Fruit fly (Drosophila melanogaster) whole organism, larva: ENCODE results near the gene brun.

Experiments
- noc ChIP-seq: fragments of 200-800 bp; sonication (Bioruptor generic); optimal IDR thresholded peaks from 3 replicates; lab custom pipeline; 2019; ENCODE audit warnings: missing biosample characterization, mild to moderate bottlenecking, missing genetic modification characterization, moderate library complexity

brun gene

DNA sequence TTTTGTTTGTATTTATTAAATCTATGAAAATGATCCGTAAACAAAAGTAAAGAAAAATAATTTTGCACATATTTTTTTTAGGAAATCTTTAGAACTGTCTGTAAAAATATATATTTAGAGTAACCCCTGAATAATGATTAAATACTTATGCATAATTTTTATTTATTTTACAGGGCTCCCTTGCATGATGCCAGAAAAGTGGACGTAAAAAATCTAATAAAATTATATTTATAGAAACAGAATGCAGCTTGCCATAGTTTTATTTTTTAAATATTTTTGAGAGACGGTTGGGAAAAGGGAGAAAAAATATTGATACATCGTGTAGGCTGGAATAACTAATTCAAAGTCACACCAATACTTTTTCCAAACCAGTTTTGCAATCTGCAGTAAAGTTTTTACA, 7.4 kb downstream of the brun start, which contains the start of gene CG18810:
Gene CG18810 (plus strand): TSS at position 301 of the 400 bp plus-strand sequence.
- TF ChIP-seq noc, result no peak

DNA sequence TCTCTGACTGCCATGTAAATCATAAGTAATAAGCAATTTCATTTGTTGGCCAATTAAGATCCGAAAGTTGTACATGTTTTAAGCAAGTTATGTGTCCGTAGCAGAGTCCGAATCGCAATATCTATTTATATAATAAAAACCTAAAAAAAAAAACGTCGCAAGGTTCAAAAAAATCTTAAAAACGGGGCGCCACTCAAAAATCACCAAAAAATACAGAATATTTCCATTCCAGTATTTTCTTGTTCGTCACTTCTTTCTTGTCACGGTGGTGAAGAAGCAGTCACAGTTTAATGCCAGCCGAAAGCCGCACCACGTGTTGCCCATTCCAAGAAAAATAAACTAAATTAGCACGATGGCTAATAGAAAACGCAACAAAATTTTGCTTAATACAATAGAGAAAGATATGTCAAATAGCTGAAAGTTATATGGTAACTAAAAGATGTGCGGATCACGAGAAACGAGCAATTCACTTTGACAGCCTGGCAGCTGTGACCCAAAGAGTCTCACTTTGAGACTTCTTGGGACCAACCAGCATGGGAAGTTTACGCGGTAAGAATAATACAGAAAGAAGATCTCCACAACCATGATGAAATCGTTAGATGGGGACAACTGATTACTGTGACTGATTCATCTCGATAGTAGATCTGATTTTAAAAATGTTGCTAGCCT, 8.6 kb downstream of the brun start:
- no peak for TF ChIP-seq noc

DNA sequence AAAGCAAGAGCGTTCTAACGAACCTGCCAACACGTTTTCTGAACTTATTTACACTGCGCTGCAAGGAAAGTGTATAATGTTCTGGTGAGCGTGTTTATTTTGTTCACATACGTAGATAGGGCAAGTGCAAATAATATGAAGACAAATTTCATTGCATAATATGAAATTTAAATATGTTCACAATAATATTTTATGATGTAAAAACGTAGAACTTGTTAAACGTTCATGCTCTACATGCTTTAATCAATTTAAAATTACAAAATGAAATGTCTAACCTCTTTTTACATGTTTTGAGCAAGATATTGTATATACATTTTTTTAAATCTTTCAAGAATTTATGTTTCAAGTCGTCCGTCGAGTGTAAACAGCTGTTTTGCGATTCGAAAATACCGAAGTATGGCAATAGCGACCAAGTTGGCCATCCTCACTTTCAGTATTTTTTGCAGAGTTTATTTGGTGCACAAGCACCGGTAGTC, 10.5 kb downstream of the brun start, which contains the start of the genes phr6-4 and CG2608:
Gene phr6-4 (minus strand): TSS at position 398 of the 476 bp plus-strand sequence.
Gene CG2608 (plus strand): TSS at position 429 of the 476 bp plus-strand sequence.
- TF ChIP-seq noc, result peak; percentile 94

DNA sequence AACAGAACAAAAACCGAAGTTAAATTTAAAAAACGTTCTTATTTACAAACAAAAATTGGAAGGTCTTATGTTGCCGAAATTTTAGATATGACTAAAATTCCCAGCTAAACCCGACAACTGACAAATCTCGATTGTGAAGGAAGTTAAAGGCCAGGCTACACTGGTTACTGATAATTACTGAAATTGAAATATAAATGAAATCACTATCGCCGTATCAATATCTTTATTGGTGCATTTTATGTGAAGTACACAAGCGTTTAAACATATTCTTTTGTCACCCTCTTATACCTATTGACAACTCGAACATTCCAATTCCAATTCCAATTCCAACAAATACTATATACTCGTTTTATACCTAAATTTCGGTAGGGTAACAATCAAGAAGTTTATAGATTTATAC, 12.8 kb downstream of the brun start, which contains the start of gene CG17470:
Gene CG17470 (minus strand): TSS at position 101 of the 400 bp plus-strand sequence.
- no peak for TF ChIP-seq noc

DNA sequence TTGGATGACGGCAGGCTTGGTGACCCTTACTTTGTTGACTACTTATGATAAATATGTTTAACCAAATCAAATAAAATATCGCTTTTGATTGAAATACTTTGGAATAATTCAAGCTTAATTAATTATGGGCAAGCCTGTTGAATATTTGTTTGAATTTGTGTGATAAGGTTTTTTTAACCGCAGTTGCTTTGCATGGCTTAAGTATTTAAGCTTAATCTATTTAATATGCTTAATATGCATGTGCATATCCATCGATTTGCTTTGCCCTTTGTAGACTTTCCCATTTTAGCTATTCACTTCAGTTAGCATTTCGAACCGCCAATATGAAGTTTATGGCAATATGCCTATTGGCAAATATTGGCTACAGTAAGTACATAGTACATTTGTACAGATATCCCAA, 15.4 kb downstream of the brun start, which contains the start of gene Sfp38D:
Gene Sfp38D (plus strand): TSS at position 301 of the 400 bp plus-strand sequence.
- TF ChIP-seq noc, result no peak

DNA sequence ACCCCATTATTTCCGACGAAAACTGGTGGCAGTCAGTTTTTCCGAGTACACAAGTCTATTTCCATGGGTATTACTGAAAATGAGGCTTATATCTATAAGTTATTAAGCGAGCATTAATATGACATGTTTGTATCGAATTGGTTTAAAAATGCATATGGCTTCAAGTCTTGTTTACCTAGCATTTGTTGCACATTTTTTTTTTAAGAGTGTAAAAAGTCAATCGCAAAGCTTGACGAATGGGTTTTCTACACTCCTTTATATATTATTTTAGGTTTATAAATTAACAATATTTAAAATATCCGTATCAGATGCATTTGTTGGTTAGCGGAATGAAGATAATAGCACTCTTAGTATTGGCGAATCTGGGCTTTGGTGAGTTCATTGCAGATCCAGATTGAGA, 16.2 kb downstream of the brun start, which contains the start of gene CG31680:
Gene CG31680 (plus strand): TSS at position 301 of the 400 bp plus-strand sequence.
- no peak for TF ChIP-seq noc

DNA sequence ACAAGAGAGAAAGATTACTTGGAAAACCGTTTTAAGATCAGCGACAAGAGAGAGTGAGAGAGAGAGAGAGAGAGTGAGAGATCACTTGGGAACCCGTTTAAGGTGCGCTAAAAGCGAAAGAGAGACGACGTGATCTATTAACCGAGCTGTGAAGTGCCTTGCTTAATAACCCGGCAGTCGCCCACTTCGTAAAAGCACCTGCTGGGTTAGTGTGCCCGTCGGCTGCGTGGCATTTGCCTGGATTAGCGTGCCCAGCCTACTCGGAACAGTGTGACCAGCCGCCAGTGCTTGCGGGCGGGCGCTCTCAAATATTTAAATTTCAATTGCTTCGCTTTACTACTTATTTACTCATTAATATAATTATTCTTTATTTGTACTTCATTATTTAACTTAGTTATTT, 17.6 kb downstream of the brun start:
- TF ChIP-seq noc, result no peak

DNA sequence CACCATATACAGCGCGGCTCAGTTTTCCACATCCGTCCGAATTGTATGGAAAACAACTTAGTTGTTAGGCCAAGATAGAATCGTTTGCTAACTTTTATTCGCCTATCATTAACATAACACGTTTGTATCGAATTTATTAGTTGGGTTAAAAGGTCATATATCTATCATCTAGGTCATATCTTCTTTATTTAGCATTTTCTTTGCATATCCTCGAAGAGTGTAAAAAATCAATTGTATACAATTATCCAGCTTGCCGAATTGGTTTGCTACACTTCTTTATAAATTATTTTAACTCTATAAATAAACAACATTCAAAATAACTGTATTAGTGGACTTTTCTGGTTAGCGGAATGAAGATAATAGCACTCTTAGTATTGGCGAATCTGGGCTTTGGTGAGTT, 21.8 kb downstream of the brun start, which contains the start of gene CG17472:
Gene CG17472 (plus strand): TSS at position 301 of the 400 bp plus-strand sequence.
- no peak for TF ChIP-seq noc

DNA sequence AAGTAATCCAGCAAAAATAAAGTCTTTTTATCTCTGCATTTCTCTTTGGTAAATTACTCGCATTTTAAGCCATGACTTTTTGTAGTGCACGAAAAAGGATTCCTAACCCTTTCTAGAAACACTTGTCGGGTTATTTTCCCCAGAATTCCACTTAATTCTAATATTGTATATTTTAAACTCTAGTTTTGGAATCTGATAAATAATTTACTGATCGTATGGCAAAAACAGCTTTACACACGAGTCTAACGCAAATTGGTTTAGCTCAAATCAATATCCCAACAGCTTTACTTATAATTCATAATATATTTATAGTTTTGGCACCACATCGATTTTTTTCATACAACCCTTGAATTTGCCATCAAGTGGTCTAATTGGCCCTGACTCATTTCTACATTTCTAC, 41.8 kb downstream of the brun start, which contains the start of gene CG15475:
Gene CG15475 (plus strand): TSS at position 301 of the 400 bp plus-strand sequence.
- TF ChIP-seq noc, result no peak

DNA sequence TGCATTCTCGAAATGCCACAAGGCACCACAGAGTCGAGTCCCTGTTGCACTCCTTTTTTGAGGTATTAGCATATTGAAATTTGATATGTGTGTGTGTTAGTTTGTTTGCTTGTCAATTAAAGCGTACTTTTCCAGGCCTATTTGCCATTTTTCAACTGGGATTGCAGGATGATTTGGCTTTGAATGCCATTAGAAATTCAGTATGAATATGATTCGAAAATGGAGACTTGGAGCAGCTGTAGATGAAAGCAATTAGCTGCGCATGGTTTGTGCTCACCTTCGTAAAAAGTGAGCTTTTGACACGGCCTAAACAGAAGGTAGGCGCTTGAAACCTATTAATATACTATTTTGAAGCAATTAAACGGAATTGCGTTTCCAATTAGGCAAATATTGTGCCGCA, 51.9 kb downstream of the brun start, which contains the start of gene CG31677:
Gene CG31677 (minus strand): TSS at position 101 of the 400 bp plus-strand sequence.
- TF ChIP-seq noc, result no peak

DNA sequence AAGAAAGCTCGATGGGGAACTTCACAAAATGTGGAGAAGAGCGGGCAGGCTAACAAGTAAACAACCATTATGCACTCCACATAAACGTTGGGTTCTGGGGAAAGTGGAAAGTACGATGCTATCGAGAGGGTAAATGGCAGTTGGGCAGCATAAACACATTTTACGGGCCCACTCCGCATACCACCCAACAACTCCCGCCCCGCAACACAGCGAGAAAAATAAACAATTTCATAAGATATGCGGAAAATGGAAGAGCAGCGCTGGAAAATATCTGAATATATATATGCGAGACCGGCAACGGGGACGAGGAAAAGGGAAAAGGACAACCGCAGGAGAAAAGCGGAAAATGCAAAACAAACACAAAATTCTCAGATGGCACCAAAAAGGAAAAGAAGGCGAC, 54.7 kb downstream of the brun start:
- no peak for TF ChIP-seq noc
